Worm (Caenorhabditis elegans) whole organism, L4 larva: ENCODE measurements around the gene C44B11.6.

Source experiments
- F26F4.8 ChIP-seq: fragments of 200-800 bp; sonication (Bioruptor generic); conservative IDR thresholded peaks from 2 replicates; pipeline ENCODE4 v1.3.6; 2022; ENCODE audit warnings: missing genetic modification characterization, missing compliant biosample characterization
- F49E8.2 ChIP-seq: sonication (generic microtip); optimal IDR thresholded peaks from 2 replicates; lab custom pipeline; 2016; ENCODE audit warnings: missing compliant biosample characterization, mild to moderate bottlenecking, missing genetic modification characterization, borderline replicate concordance
- R02D3.7 ChIP-seq: fragments of 150-350 bp; sonication (generic microtip); optimal IDR thresholded peaks from 3 replicates; lab custom pipeline; 2014; ENCODE audit warnings: missing biosample characterization, missing genetic modification characterization
- Y48G9A.11 ChIP-seq: fragments of 200-800 bp; sonication (Bioruptor generic); IDR thresholded peaks from 2 replicates; pipeline ENCODE4 v1.3.6; 2022; ENCODE audit warnings: missing genetic modification reagents, missing genetic modification characterization, missing compliant biosample characterization
- Y5F2A.4 ChIP-seq: fragments of 200-800 bp; sonication (Bioruptor generic); optimal IDR thresholded peaks from 2 replicates; lab custom pipeline; 2018; ENCODE audit warnings: mild to moderate bottlenecking, missing genetic modification characterization, missing compliant biosample characterization
- ZK337.2 ChIP-seq: fragments of 200-800 bp; sonication (Bioruptor generic); IDR thresholded peaks from 2 replicates; pipeline ENCODE4 v1.3.6; 2022; ENCODE audit warnings: missing genetic modification reagents, missing genetic modification characterization, missing compliant biosample characterization
- ZK546.5 ChIP-seq, 2 experiments: sonication (generic microtip); optimal IDR thresholded peaks; 2 replicates each; lab custom pipeline; 2017; ENCODE audit warnings: missing biosample characterization in 2 of 2, missing genetic modification characterization in 2 of 2
- aha-1 ChIP-seq: fragments of 150-350 bp; peaks from one replicate; lab custom pipeline; 2014; ENCODE audit warnings: missing biosample characterization, missing genetic modification characterization
- attf-4 ChIP-seq: sonication (generic microtip); optimal IDR thresholded peaks from 3 replicates; lab custom pipeline; 2017; ENCODE audit warnings: missing biosample characterization, missing genetic modification characterization
- ceh-20 ChIP-seq: fragments of 200-800 bp; sonication (Bioruptor generic); IDR thresholded peaks from 2 replicates; pipeline ENCODE4 v1.3.6; 2022; ENCODE audit warnings: missing genetic modification reagents, missing genetic modification characterization, missing compliant biosample characterization
- ceh-44 ChIP-seq: fragments of 200-800 bp; sonication (Bioruptor generic); IDR thresholded peaks from 2 replicates; pipeline ENCODE4 v1.3.6; 2022; ENCODE audit warnings: missing genetic modification reagents, missing genetic modification characterization, missing compliant biosample characterization
- ceh-62 ChIP-seq: sonication (generic microtip); optimal IDR thresholded peaks from 2 replicates; lab custom pipeline; 2017; ENCODE audit warnings: missing biosample characterization, missing genetic modification characterization
- cey-2 ChIP-seq: sonication (generic microtip); optimal IDR thresholded peaks from 3 replicates; lab custom pipeline; 2017; ENCODE audit warnings: missing genetic modification characterization, mild to moderate bottlenecking, missing compliant biosample characterization, antibody characterized with exemption, borderline replicate concordance; ENCODE audit not compliant: insufficient read depth
- daf-12 ChIP-seq: fragments of 150-350 bp; optimal IDR thresholded peaks from 2 replicates; lab custom pipeline; 2014; ENCODE audit warnings: missing biosample characterization, missing genetic modification reagents, missing genetic modification characterization
- daf-16 ChIP-seq, 3 experiments: sonication (generic microtip); optimal IDR thresholded peaks; 2 replicates each; lab custom pipeline; 2016 to 2017; ENCODE audit warnings: missing genetic modification characterization in 3 of 3, missing genetic modification reagents in 3 of 3, mild to moderate bottlenecking in 2 of 3, missing compliant biosample characterization in 2 of 3, missing biosample characterization in 1 of 3, moderate library complexity in 1 of 3
- daf-19 ChIP-seq: fragments of 200-800 bp; sonication (Bioruptor generic); conservative IDR thresholded peaks from 2 replicates; pipeline ENCODE4 v1.3.6; 2022; ENCODE audit warnings: missing genetic modification characterization, missing compliant biosample characterization
- daf-8 ChIP-seq: fragments of 200-800 bp; sonication (Bioruptor generic); IDR thresholded peaks from 2 replicates; pipeline ENCODE4 v1.3.6; 2022; ENCODE audit warnings: missing genetic modification characterization, missing compliant biosample characterization
- dmd-6 ChIP-seq: fragments of 200-800 bp; sonication (Bioruptor generic); IDR thresholded peaks from 2 replicates; pipeline ENCODE4 v1.3.6; 2022; ENCODE audit warnings: missing genetic modification reagents, missing genetic modification characterization, missing compliant biosample characterization
- dmd-9 ChIP-seq: fragments of 200-800 bp; sonication (Bioruptor generic); IDR thresholded peaks from 2 replicates; pipeline ENCODE4 v1.3.6; 2022; ENCODE audit warnings: missing genetic modification reagents, missing genetic modification characterization, missing compliant biosample characterization
- dpl-1 ChIP-seq: fragments of 150-350 bp; optimal IDR thresholded peaks from 2 replicates; lab custom pipeline; 2014; ENCODE audit warnings: missing biosample characterization, missing genetic modification reagents, missing genetic modification characterization
- dve-1 ChIP-seq: sonication (generic microtip); optimal IDR thresholded peaks from 2 replicates; lab custom pipeline; 2017; ENCODE audit warnings: antibody characterized with exemption, mild to moderate bottlenecking, missing genetic modification characterization, missing compliant biosample characterization; ENCODE audit not compliant: insufficient read depth
- egl-27 ChIP-seq: sonication (generic microtip); optimal IDR thresholded peaks from 3 replicates; lab custom pipeline; 2017; ENCODE audit warnings: missing biosample characterization, missing genetic modification reagents, missing genetic modification characterization
- gei-8 ChIP-seq: fragments of 200-800 bp; sonication (Bioruptor generic); optimal IDR thresholded peaks from 2 replicates; lab custom pipeline; 2018; ENCODE audit warnings: mild to moderate bottlenecking, missing genetic modification characterization, missing compliant biosample characterization
- hif-1 ChIP-seq, 2 experiments: sonication (generic microtip); optimal IDR thresholded peaks; 2 replicates each; lab custom pipeline; 2016 to 2017; ENCODE audit warnings: missing compliant biosample characterization in 2 of 2, missing genetic modification characterization in 2 of 2, missing genetic modification reagents in 2 of 2, missing genotype in 2 of 2, mild to moderate bottlenecking in 1 of 2
- hlh-30 ChIP-seq: sonication (generic microtip); optimal IDR thresholded peaks from 2 replicates; lab custom pipeline; 2017; ENCODE audit warnings: antibody characterized with exemption, mild to moderate bottlenecking, missing genetic modification characterization, missing compliant biosample characterization; ENCODE audit not compliant: insufficient read depth
- hmg-1.1 ChIP-seq: fragments of 200-800 bp; sonication (Bioruptor generic); IDR thresholded peaks from 2 replicates; pipeline ENCODE4 v1.3.6; 2022; ENCODE audit warnings: missing genetic modification reagents, missing genetic modification characterization, missing compliant biosample characterization
- lim-7 ChIP-seq: fragments of 200-800 bp; sonication (Bioruptor generic); IDR thresholded peaks from 2 replicates; pipeline ENCODE4 v1.3.6; 2022; ENCODE audit warnings: missing genetic modification characterization, missing compliant biosample characterization
- lin-1 ChIP-seq: fragments of 200-800 bp; sonication (Bioruptor generic); IDR thresholded peaks from 2 replicates; pipeline ENCODE4 v1.3.6; 2022; ENCODE audit warnings: missing genetic modification reagents, missing genetic modification characterization, missing compliant biosample characterization
- lin-13 ChIP-seq: fragments of 150-350 bp; optimal IDR thresholded peaks from 2 replicates; lab custom pipeline; 2014; ENCODE audit warnings: missing biosample characterization, missing genetic modification reagents, missing genetic modification characterization
- lsy-2 ChIP-seq, 2 experiments: fragments of 150-350 bp in 1 of 2; sonication (generic microtip) in 1 of 2; optimal IDR thresholded peaks; 2 replicates each; lab custom pipeline; 2014 to 2017; ENCODE audit warnings: missing biosample characterization in 2 of 2, missing genetic modification characterization in 2 of 2
- mep-1 ChIP-seq: fragments of 150-350 bp; sonication (generic microtip); optimal IDR thresholded peaks from 3 replicates; lab custom pipeline; 2014; ENCODE audit warnings: missing biosample characterization, missing genetic modification characterization
- nhr-102 ChIP-seq: sonication (generic microtip); optimal IDR thresholded peaks from 2 replicates; lab custom pipeline; 2016; ENCODE audit warnings: mild to moderate bottlenecking, missing genetic modification characterization, moderate library complexity, missing compliant biosample characterization
- nhr-11 ChIP-seq: fragments of 150-350 bp; optimal IDR thresholded peaks from 2 replicates; lab custom pipeline; 2014; ENCODE audit warnings: missing biosample characterization, missing genetic modification characterization
- nhr-28 ChIP-seq: fragments of 150-350 bp; optimal IDR thresholded peaks from 2 replicates; lab custom pipeline; 2014; ENCODE audit warnings: missing biosample characterization, missing genetic modification characterization
- nhr-41 ChIP-seq: fragments of 200-800 bp; sonication (Bioruptor generic); IDR thresholded peaks from 2 replicates; pipeline ENCODE4 v1.3.6; 2022; ENCODE audit warnings: missing genetic modification reagents, missing genetic modification characterization, missing compliant biosample characterization
- nhr-48 ChIP-seq: sonication (generic microtip); optimal IDR thresholded peaks from 2 replicates; lab custom pipeline; 2016; ENCODE audit warnings: mild to moderate bottlenecking, missing genetic modification characterization, missing compliant biosample characterization
- nhr-6 ChIP-seq: fragments of 150-350 bp; optimal IDR thresholded peaks from 2 replicates; lab custom pipeline; 2014; ENCODE audit warnings: missing biosample characterization, missing genetic modification characterization
- nhr-77 ChIP-seq: fragments of 150-350 bp; optimal IDR thresholded peaks from 2 replicates; lab custom pipeline; 2014; ENCODE audit warnings: missing biosample characterization, missing genetic modification characterization
- php-3 ChIP-seq: fragments of 200-800 bp; sonication (Bioruptor generic); IDR thresholded peaks from 2 replicates; pipeline ENCODE4 v1.3.6; 2022; ENCODE audit warnings: missing genetic modification reagents, missing genetic modification characterization, missing compliant biosample characterization
- snpc-1.2 ChIP-seq: fragments of 200-800 bp; sonication (Bioruptor generic); IDR thresholded peaks from 2 replicates; pipeline ENCODE4 v1.3.6; 2022; ENCODE audit warnings: missing genetic modification reagents, missing genetic modification characterization, missing compliant biosample characterization
- snpc-4 ChIP-seq: fragments of 150-350 bp; optimal IDR thresholded peaks from 2 replicates; lab custom pipeline; 2014; ENCODE audit warnings: missing biosample characterization, missing genetic modification characterization
- spr-3 ChIP-seq: fragments of 200-800 bp; sonication (Bioruptor generic); optimal IDR thresholded peaks from 2 replicates; lab custom pipeline; 2018; ENCODE audit warnings: mild to moderate bottlenecking, missing genetic modification characterization, missing compliant biosample characterization
- unc-130 ChIP-seq: sonication (generic microtip); optimal IDR thresholded peaks from 2 replicates; lab custom pipeline; 2016; ENCODE audit warnings: missing genetic modification reagents, missing genetic modification characterization, missing compliant biosample characterization
- zag-1 ChIP-seq: fragments of 150-350 bp; optimal IDR thresholded peaks from 2 replicates; lab custom pipeline; 2014; ENCODE audit warnings: missing biosample characterization, missing genetic modification characterization
- zfp-3 ChIP-seq: fragments of 200-800 bp; sonication (Bioruptor generic); conservative IDR thresholded peaks from 2 replicates; pipeline ENCODE4 v1.3.6; 2022; ENCODE audit warnings: missing genetic modification reagents, missing genetic modification characterization, missing compliant biosample characterization
- zip-11 ChIP-seq: fragments of 200-800 bp; sonication (Bioruptor generic); IDR thresholded peaks from 2 replicates; pipeline ENCODE4 v1.3.6; 2022; ENCODE audit warnings: missing genetic modification characterization, missing compliant biosample characterization
- ztf-7 ChIP-seq: fragments of 150-350 bp; optimal IDR thresholded peaks from 2 replicates; lab custom pipeline; 2014; ENCODE audit warnings: missing biosample characterization, missing genetic modification characterization

C44B11.6 gene

DNA sequence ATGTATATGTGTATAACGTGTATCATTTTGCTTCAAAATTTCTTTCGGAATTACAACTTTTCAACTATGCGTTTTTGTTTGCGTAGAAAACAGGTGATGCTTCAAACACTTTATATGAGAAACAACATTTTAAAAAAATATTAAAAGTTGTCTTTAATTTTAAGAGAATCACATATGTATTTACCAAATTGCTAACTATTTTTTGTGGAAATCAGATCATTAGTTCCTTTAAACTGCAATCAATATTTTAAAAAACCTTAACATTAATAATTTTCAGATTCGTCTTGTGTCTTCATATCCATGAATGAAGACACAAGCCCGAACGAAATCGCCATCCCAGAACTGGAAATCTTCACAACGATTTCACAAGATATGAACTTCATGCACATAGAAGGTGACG is at the start of gene C44B11.6:
TSS of gene C44B11.6 (plus strand) at position 301 of the 400 bp plus-strand sequence.
- TF ChIP-seq zip-11 (GFP tag; lab: Robert Waterston, UW) (no peak), dve-1 (no peak), F49E8.2 (tag; lab: Kevin White, UChicago) (no peak), unc-130 (no peak), daf-8 (GFP tag; lab: Robert Waterston, UW) (no peak), R02D3.7 (no peak), cey-2 (tag; lab: Kevin White, UChicago) (no peak), dpl-1 (GFP tag; lab: Kevin White, UChicago) (no peak), snpc-1.2 (GFP tag; lab: Robert Waterston, UW) (no peak), ztf-7 (no peak), nhr-41 (GFP tag; lab: Robert Waterston, UW) (no peak), ceh-20 (no peak), ZK546.5 (tag; optimal IDR thresholded peaks at IDR 0.05; lab: Kevin White, UChicago) (no peak), hmg-1.1 (no peak), lin-13 (GFP tag; lab: Kevin White, UChicago) (no peak), ceh-44 (GFP tag; lab: Robert Waterston, UW) (no peak), gei-8 (GFP tag; lab: Kevin White, UChicago) (no peak), lin-1 (GFP tag; lab: Robert Waterston, UW) (no peak), egl-27 (tag; lab: Kevin White, UChicago) (no peak), attf-4 (no peak)

DNA sequence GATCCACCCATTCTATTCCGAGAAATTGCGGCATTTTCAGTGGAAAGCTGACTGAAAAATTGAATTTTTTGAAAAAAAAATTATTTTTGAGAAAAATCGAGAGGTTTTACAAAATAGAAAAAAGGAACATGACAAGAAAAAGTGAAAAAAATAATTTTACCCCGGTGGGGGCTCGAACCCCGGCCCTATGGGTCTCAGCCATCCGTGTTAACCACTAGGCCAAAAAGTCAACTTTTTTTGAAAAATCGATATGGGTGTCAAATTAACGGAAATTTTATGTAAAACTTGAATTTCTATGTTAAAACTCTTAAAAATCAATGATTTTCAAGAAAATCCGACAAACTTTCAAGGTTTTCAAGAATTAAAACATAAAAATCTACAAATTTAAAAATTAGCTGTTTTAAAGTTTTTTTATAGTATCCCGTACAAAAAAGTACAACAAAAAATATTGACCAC is 49.0 kb upstream of the C44B11.6 start, which contains the start of gene Y53G8B.2:
TSS of gene Y53G8B.2 (minus strand) at position 51 of the 456 bp plus-strand sequence.
- TF ChIP-seq aha-1: peak; percentile 66
- no peak for TF ChIP-seq ceh-62 (tag; lab: Kevin White, UChicago)

DNA sequence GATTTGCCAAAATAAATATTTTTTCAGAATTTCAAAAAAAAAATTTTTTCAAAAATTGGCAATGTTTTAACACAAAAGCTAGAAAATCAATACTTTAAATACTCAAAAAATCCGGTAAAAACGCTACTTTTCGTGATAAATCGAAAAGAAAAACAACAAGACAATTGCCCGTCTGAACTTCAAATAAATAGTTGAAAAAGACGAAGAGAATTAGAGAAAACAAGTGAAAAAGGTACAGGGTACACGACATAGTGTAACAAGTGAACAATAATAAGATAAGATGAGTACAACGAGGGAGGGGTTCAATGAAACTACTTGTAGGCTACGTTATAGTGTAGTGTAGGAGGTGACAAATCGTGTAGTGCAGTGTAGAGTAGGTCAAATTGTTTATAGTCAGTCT is 48.4 kb upstream of the C44B11.6 start:
- TF ChIP-seq hif-1 (tag; optimal IDR thresholded peaks at IDR 0.05; lab: Kevin White, UChicago): peak in 1 of 2 experiments; percentile 74
- TF ChIP-seq hmg-1.1: no peak
- TF ChIP-seq mep-1 (tag; lab: Kevin White, UChicago): no peak
- no peak for TF ChIP-seq zag-1 (tag; lab: Kevin White, UChicago)
- TF ChIP-seq ZK546.5 (tag; optimal IDR thresholded peaks at IDR 0.05; lab: Kevin White, UChicago): no peak
- no peak for TF ChIP-seq gei-8 (GFP tag; lab: Kevin White, UChicago)
- peak; percentile 23 for TF ChIP-seq lin-13 (GFP tag; lab: Kevin White, UChicago)
- no peak for TF ChIP-seq dmd-6 (GFP tag; lab: Robert Waterston, UW)
- TF ChIP-seq nhr-77: peak; percentile 14
- peak; percentile 92 for TF ChIP-seq nhr-28 (tag; lab: Kevin White, UChicago)
- TF ChIP-seq dmd-9 (GFP tag; lab: Robert Waterston, UW): no peak
- no peak for TF ChIP-seq daf-19 (GFP tag; lab: Robert Waterston, UW)
- no peak for TF ChIP-seq dve-1
- TF ChIP-seq Y48G9A.11 (GFP tag; lab: Robert Waterston, UW): no peak
- TF ChIP-seq spr-3 (GFP tag; lab: Kevin White, UChicago): no peak
- TF ChIP-seq daf-12: no peak
- TF ChIP-seq zfp-3 (GFP tag; lab: Robert Waterston, UW): no peak
- no peak for TF ChIP-seq Y5F2A.4 (GFP tag; lab: Kevin White, UChicago)
- no peak for TF ChIP-seq php-3
- no peak for TF ChIP-seq daf-16 (GFP tag; optimal IDR thresholded peaks at IDR 0.05; lab: Kevin White, UChicago)
- TF ChIP-seq daf-16 (tag; optimal IDR thresholded peaks at IDR 0.05; lab: Kevin White, UChicago): peak; percentile 57
- no peak for TF ChIP-seq daf-8 (GFP tag; lab: Robert Waterston, UW)
- TF ChIP-seq lim-7 (GFP tag; lab: Robert Waterston, UW): no peak
- no peak for TF ChIP-seq F26F4.8 (GFP tag; lab: Robert Waterston, UW)
- peak; percentile 48 for TF ChIP-seq nhr-48 (tag; lab: Kevin White, UChicago)
- no peak for TF ChIP-seq nhr-6 (tag; lab: Kevin White, UChicago)
- TF ChIP-seq nhr-11 (tag; lab: Kevin White, UChicago): peak; percentile 82
- no peak for TF ChIP-seq hlh-30 (tag; lab: Kevin White, UChicago)
- TF ChIP-seq nhr-102 (tag; lab: Kevin White, UChicago): no peak
- TF ChIP-seq snpc-4: no peak
- no peak for TF ChIP-seq dpl-1 (GFP tag; lab: Kevin White, UChicago)
- peak; percentile 50 for TF ChIP-seq cey-2 (tag; lab: Kevin White, UChicago)
- TF ChIP-seq lsy-2 (tag; optimal IDR thresholded peaks at IDR 0.05; lab: Kevin White, UChicago): peak in 1 of 2 experiments; percentile 3
- TF ChIP-seq ZK337.2 (GFP tag; lab: Robert Waterston, UW): no peak
